Worm (Caenorhabditis elegans) whole organism, L3 larva: ENCODE results near the gene odr-8.

Experiments
- ZK546.5 ChIP-seq: sonication (generic microtip); optimal IDR thresholded peaks from 2 replicates; lab custom pipeline; 2017; ENCODE audit warnings: missing biosample characterization, missing genetic modification characterization
- ceh-82 ChIP-seq: fragments of 150-350 bp; optimal IDR thresholded peaks from 2 replicates; lab custom pipeline; 2014; ENCODE audit warnings: missing biosample characterization, missing genetic modification characterization
- fkh-10 ChIP-seq: sonication (generic microtip); optimal IDR thresholded peaks from 2 replicates; lab custom pipeline; 2017; ENCODE audit warnings: missing biosample characterization, missing genetic modification reagents, missing genetic modification characterization
- hmg-11 ChIP-seq: sonication (generic microtip); optimal IDR thresholded peaks from 2 replicates; lab custom pipeline; 2016; ENCODE audit warnings: missing genetic modification characterization, missing compliant biosample characterization
- lin-39 ChIP-seq: fragments of 150-350 bp; optimal IDR thresholded peaks from 2 replicates; lab custom pipeline; 2018; ENCODE audit warnings: missing biosample characterization, missing genetic modification reagents, missing genetic modification characterization
- mml-1 ChIP-seq: fragments of 150-350 bp; sonication (generic microtip); optimal IDR thresholded peaks from 3 replicates; lab custom pipeline; 2014; ENCODE audit warnings: missing biosample characterization, missing genetic modification characterization
- nhr-11 ChIP-seq: fragments of 150-350 bp; optimal IDR thresholded peaks from 2 replicates; lab custom pipeline; 2014; ENCODE audit warnings: missing biosample characterization, missing genetic modification characterization
- nhr-12 ChIP-seq: fragments of 150-350 bp; optimal IDR thresholded peaks from 2 replicates; lab custom pipeline; 2014; ENCODE audit warnings: missing biosample characterization, missing genetic modification characterization
- nhr-23 ChIP-seq: fragments of 150-350 bp; optimal IDR thresholded peaks from 2 replicates; lab custom pipeline; 2014; ENCODE audit warnings: missing biosample characterization, missing genetic modification reagents, missing genetic modification characterization
- nhr-25 ChIP-seq: sonication (generic microtip); optimal IDR thresholded peaks from 2 replicates; lab custom pipeline; 2017; ENCODE audit warnings: missing biosample characterization, missing genetic modification characterization
- snpc-4 ChIP-seq: fragments of 150-350 bp; optimal IDR thresholded peaks from 2 replicates; lab custom pipeline; 2014; ENCODE audit warnings: missing biosample characterization, missing genetic modification characterization
- tbx-2 ChIP-seq: sonication (generic microtip); optimal IDR thresholded peaks from 2 replicates; lab custom pipeline; 2016; ENCODE audit warnings: mild to moderate bottlenecking, missing genetic modification characterization, missing compliant biosample characterization
- ztf-4 ChIP-seq: fragments of 150-350 bp; optimal IDR thresholded peaks from 2 replicates; lab custom pipeline; 2014; ENCODE audit warnings: missing biosample characterization, missing genetic modification characterization

DNA sequence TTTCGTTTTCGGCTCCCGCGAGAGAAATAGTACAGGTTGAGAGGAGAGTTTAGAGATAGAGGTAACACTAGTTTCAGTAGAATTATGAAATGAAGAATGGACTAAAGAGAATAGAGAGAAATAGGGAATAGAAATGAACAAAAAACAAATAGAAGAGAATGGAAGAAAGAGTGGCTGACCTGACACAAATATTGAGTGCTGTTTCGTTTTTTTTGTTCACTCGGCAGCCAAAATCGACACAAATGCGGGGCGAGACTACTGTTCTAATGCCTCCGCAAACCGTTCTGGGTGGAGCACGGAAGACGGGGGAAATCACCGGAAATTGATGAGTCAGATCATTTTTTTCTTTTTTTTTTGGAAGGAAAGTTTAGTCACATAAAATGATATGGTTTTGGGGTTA, 9.8 kb downstream of the odr-8 start:
- TF ChIP-seq snpc-4 (tag; lab: Kevin White, UChicago) (no peak), nhr-25 (tag; lab: Kevin White, UChicago) (no peak), mml-1 (tag; lab: Kevin White, UChicago) (no peak), lin-39 (no peak), hmg-11 (tag; lab: Kevin White, UChicago) (no peak), nhr-11 (tag; lab: Kevin White, UChicago) (no peak), ceh-82 (tag; lab: Kevin White, UChicago) (no peak), ZK546.5 (tag; lab: Kevin White, UChicago) (no peak), ztf-4 (tag; lab: Kevin White, UChicago) (no peak), tbx-2 (no peak), nhr-12 (tag; lab: Kevin White, UChicago) (no peak), fkh-10 (no peak), nhr-23 (tag; lab: Kevin White, UChicago) (no peak)
